Worm (Caenorhabditis elegans) whole organism, L4 larva: ENCODE results near the gene lec-1.

Source experiments
- F10B5.3 ChIP-seq: sonication (generic microtip); optimal IDR thresholded peaks from 2 replicates; lab custom pipeline; 2016; ENCODE audit warnings: mild to moderate bottlenecking, missing genetic modification characterization, missing compliant biosample characterization
- F26F4.8 ChIP-seq: fragments of 200-800 bp; sonication (Bioruptor generic); conservative IDR thresholded peaks from 2 replicates; pipeline ENCODE4 v1.3.6; 2022; ENCODE audit warnings: missing genetic modification characterization, missing compliant biosample characterization
- R02D3.7 ChIP-seq: fragments of 150-350 bp; sonication (generic microtip); optimal IDR thresholded peaks from 3 replicates; lab custom pipeline; 2014; ENCODE audit warnings: missing biosample characterization, missing genetic modification characterization
- T26A8.4 ChIP-seq: fragments of 200-800 bp; sonication (Bioruptor generic); IDR thresholded peaks from 2 replicates; pipeline ENCODE4 v1.3.6; 2022; ENCODE audit warnings: missing genetic modification characterization, missing compliant biosample characterization
- Y105C5A.15 ChIP-seq: fragments of 200-800 bp; sonication (Bioruptor generic); IDR thresholded peaks from 2 replicates; pipeline ENCODE4 v1.3.6; 2022; ENCODE audit warnings: missing genetic modification characterization, missing compliant biosample characterization
- Y48G9A.11 ChIP-seq: fragments of 200-800 bp; sonication (Bioruptor generic); IDR thresholded peaks from 2 replicates; pipeline ENCODE4 v1.3.6; 2022; ENCODE audit warnings: missing genetic modification reagents, missing genetic modification characterization, missing compliant biosample characterization
- Y5F2A.4 ChIP-seq: fragments of 200-800 bp; sonication (Bioruptor generic); optimal IDR thresholded peaks from 2 replicates; lab custom pipeline; 2018; ENCODE audit warnings: mild to moderate bottlenecking, missing genetic modification characterization, missing compliant biosample characterization
- Y75B8A.6 ChIP-seq: fragments of 200-800 bp; sonication (Bioruptor generic); IDR thresholded peaks from 2 replicates; pipeline ENCODE4 v1.3.6; 2022; ENCODE audit warnings: missing genetic modification reagents, missing genetic modification characterization, missing compliant biosample characterization
- aha-1 ChIP-seq: fragments of 150-350 bp; peaks from one replicate; lab custom pipeline; 2014; ENCODE audit warnings: missing biosample characterization, missing genetic modification characterization
- ama-1 ChIP-seq: fragments of 150-350 bp; optimal IDR thresholded peaks from 2 replicates; lab custom pipeline; 2014; ENCODE audit warnings: inconsistent platforms, mixed read lengths
- ceh-20 ChIP-seq: fragments of 200-800 bp; sonication (Bioruptor generic); IDR thresholded peaks from 2 replicates; pipeline ENCODE4 v1.3.6; 2022; ENCODE audit warnings: missing genetic modification reagents, missing genetic modification characterization, missing compliant biosample characterization
- ceh-28 ChIP-seq: fragments of 150-350 bp; optimal IDR thresholded peaks from 2 replicates; lab custom pipeline; 2014; ENCODE audit warnings: missing biosample characterization, missing genetic modification reagents, missing genetic modification characterization
- ceh-32 ChIP-seq: sonication (generic microtip); optimal IDR thresholded peaks from 2 replicates; lab custom pipeline; 2016; ENCODE audit warnings: mild to moderate bottlenecking, missing genetic modification characterization, missing compliant biosample characterization; ENCODE audit not compliant: poor library complexity
- ceh-62 ChIP-seq: sonication (generic microtip); optimal IDR thresholded peaks from 2 replicates; lab custom pipeline; 2017; ENCODE audit warnings: missing biosample characterization, missing genetic modification characterization
- daf-16 ChIP-seq, 3 experiments: sonication (generic microtip); optimal IDR thresholded peaks; 2 replicates each; lab custom pipeline; 2016 to 2017; ENCODE audit warnings: missing genetic modification characterization in 3 of 3, missing genetic modification reagents in 3 of 3, mild to moderate bottlenecking in 2 of 3, missing compliant biosample characterization in 2 of 3, missing biosample characterization in 1 of 3, moderate library complexity in 1 of 3
- dmd-9 ChIP-seq: fragments of 200-800 bp; sonication (Bioruptor generic); IDR thresholded peaks from 2 replicates; pipeline ENCODE4 v1.3.6; 2022; ENCODE audit warnings: missing genetic modification reagents, missing genetic modification characterization, missing compliant biosample characterization
- duxl-1 ChIP-seq: sonication (generic microtip); optimal IDR thresholded peaks from 2 replicates; lab custom pipeline; 2016; ENCODE audit warnings: mild to moderate bottlenecking, missing genetic modification characterization, moderate library complexity, missing compliant biosample characterization; ENCODE audit not compliant: poor library complexity
- fkh-10 ChIP-seq: fragments of 150-350 bp; optimal IDR thresholded peaks from 2 replicates; lab custom pipeline; 2014; ENCODE audit warnings: missing biosample characterization, missing genetic modification reagents, missing genetic modification characterization
- lin-13 ChIP-seq: fragments of 150-350 bp; optimal IDR thresholded peaks from 2 replicates; lab custom pipeline; 2014; ENCODE audit warnings: missing biosample characterization, missing genetic modification reagents, missing genetic modification characterization
- lin-29 ChIP-seq: fragments of 200-800 bp; sonication (Bioruptor generic); IDR thresholded peaks from 2 replicates; pipeline ENCODE4 v1.3.6; 2022; ENCODE audit warnings: missing genetic modification reagents, missing genetic modification characterization, missing compliant biosample characterization
- madf-9 ChIP-seq: fragments of 200-800 bp; sonication (Bioruptor generic); conservative IDR thresholded peaks from 2 replicates; pipeline ENCODE4 v1.3.6; 2022; ENCODE audit warnings: missing genetic modification reagents, missing genetic modification characterization, missing compliant biosample characterization
- mdl-1 ChIP-seq, 2 experiments: fragments of 150-350 bp in 1 of 2; sonication (generic microtip) in 1 of 2; optimal IDR thresholded peaks; 2 replicates each; lab custom pipeline; 2014 to 2017; ENCODE audit warnings: missing biosample characterization in 2 of 2, missing genetic modification characterization in 2 of 2
- nhr-102 ChIP-seq: sonication (generic microtip); optimal IDR thresholded peaks from 2 replicates; lab custom pipeline; 2016; ENCODE audit warnings: mild to moderate bottlenecking, missing genetic modification characterization, moderate library complexity, missing compliant biosample characterization
- nhr-11 ChIP-seq: fragments of 150-350 bp; optimal IDR thresholded peaks from 2 replicates; lab custom pipeline; 2014; ENCODE audit warnings: missing biosample characterization, missing genetic modification characterization
- nhr-111 ChIP-seq: fragments of 200-800 bp; sonication (Bioruptor generic); optimal IDR thresholded peaks from 2 replicates; lab custom pipeline; 2018; ENCODE audit warnings: mild to moderate bottlenecking, missing genetic modification characterization, missing compliant biosample characterization
- nhr-28 ChIP-seq: fragments of 150-350 bp; optimal IDR thresholded peaks from 2 replicates; lab custom pipeline; 2014; ENCODE audit warnings: missing biosample characterization, missing genetic modification characterization
- nhr-41 ChIP-seq: fragments of 200-800 bp; sonication (Bioruptor generic); IDR thresholded peaks from 2 replicates; pipeline ENCODE4 v1.3.6; 2022; ENCODE audit warnings: missing genetic modification reagents, missing genetic modification characterization, missing compliant biosample characterization
- php-3 ChIP-seq: fragments of 200-800 bp; sonication (Bioruptor generic); IDR thresholded peaks from 2 replicates; pipeline ENCODE4 v1.3.6; 2022; ENCODE audit warnings: missing genetic modification reagents, missing genetic modification characterization, missing compliant biosample characterization
- rbr-2 ChIP-seq: sonication (generic microtip); optimal IDR thresholded peaks from 2 replicates; lab custom pipeline; 2016; ENCODE audit warnings: missing genotype, missing genetic modification characterization, missing compliant biosample characterization
- snpc-1.2 ChIP-seq: fragments of 200-800 bp; sonication (Bioruptor generic); IDR thresholded peaks from 2 replicates; pipeline ENCODE4 v1.3.6; 2022; ENCODE audit warnings: missing genetic modification reagents, missing genetic modification characterization, missing compliant biosample characterization
- spr-1 ChIP-seq: sonication (generic microtip); optimal IDR thresholded peaks from 2 replicates; lab custom pipeline; 2016; ENCODE audit warnings: mild to moderate bottlenecking, missing genetic modification characterization, missing compliant biosample characterization
- spr-3 ChIP-seq: fragments of 200-800 bp; sonication (Bioruptor generic); optimal IDR thresholded peaks from 2 replicates; lab custom pipeline; 2018; ENCODE audit warnings: mild to moderate bottlenecking, missing genetic modification characterization, missing compliant biosample characterization
- zip-2 ChIP-seq: fragments of 150-350 bp; optimal IDR thresholded peaks from 2 replicates; lab custom pipeline; 2014; ENCODE audit warnings: missing biosample characterization, missing genetic modification characterization
- ztf-11 ChIP-seq: fragments of 150-350 bp; optimal IDR thresholded peaks from 2 replicates; lab custom pipeline; 2014; ENCODE audit warnings: missing biosample characterization, missing genetic modification characterization

The lec-1 gene

ce11 chrII:13156971-13157370, 38.4 kb upstream of the lec-1 start, which contains the start of the genes hpr-17 and F32A11.1 (continued):
- TF ChIP-seq ama-1: peak; percentile 55
- TF ChIP-seq daf-16 (GFP tag; optimal IDR thresholded peaks at IDR 0.05; lab: Kevin White, UChicago): peak in 1 of 2 experiments; percentile 77
- TF ChIP-seq daf-16 (tag; optimal IDR thresholded peaks at IDR 0.05; lab: Kevin White, UChicago): peak; percentile 61
- peak in 1 of 2 experiments; percentile 51 for TF ChIP-seq mdl-1 (tag; optimal IDR thresholded peaks at IDR 0.05; lab: Kevin White, UChicago)
- peak; percentile 71 for TF ChIP-seq ceh-20 (GFP tag; lab: Robert Waterston, UW)
- 0 out of 2 replicates have a peak, but pooled peaks have one; percentile 40 for TF ChIP-seq dmd-9
- TF ChIP-seq duxl-1: peak; percentile 71
- TF ChIP-seq spr-1: peak; percentile 24
- no peak for TF ChIP-seq R02D3.7 (tag; lab: Kevin White, UChicago)
- no peak for TF ChIP-seq nhr-111
- TF ChIP-seq fkh-10 (GFP tag; lab: Kevin White, UChicago): peak; percentile 68
- TF ChIP-seq Y75B8A.6 (GFP tag; lab: Robert Waterston, UW): no peak
- TF ChIP-seq Y105C5A.15: no peak
- no peak for TF ChIP-seq F26F4.8
- TF ChIP-seq lin-13: peak; percentile 65
- TF ChIP-seq spr-3 (GFP tag; lab: Kevin White, UChicago): no peak
- TF ChIP-seq F10B5.3 (tag; lab: Kevin White, UChicago): peak; percentile 63
- peak; percentile 36; the same call in 1 of the 2 replicates for TF ChIP-seq lin-29
- TF ChIP-seq madf-9 (GFP tag; lab: Robert Waterston, UW): peak; percentile 71; the same call in 1 of the 2 replicates
- peak; percentile 44 for TF ChIP-seq nhr-28 (tag; lab: Kevin White, UChicago)
- TF ChIP-seq Y48G9A.11 (GFP tag; lab: Robert Waterston, UW): 0 out of 2 replicates have a peak, but pooled peaks have one; percentile 35
- TF ChIP-seq php-3: no peak
- peak; percentile 77 for TF ChIP-seq nhr-102 (tag; lab: Kevin White, UChicago)
- no peak for TF ChIP-seq ceh-32 (tag; lab: Kevin White, UChicago)
- no peak for TF ChIP-seq ceh-28 (tag; lab: Kevin White, UChicago)
- peak; percentile 66 for TF ChIP-seq nhr-11 (tag; lab: Kevin White, UChicago)
- peak; percentile 72 for TF ChIP-seq rbr-2
- TF ChIP-seq ceh-62 (tag; lab: Kevin White, UChicago): no peak

ce11 chrII:13159869-13160268, 35.5 kb upstream of the lec-1 start:
- peak; percentile 1 for TF ChIP-seq Y5F2A.4 (GFP tag; lab: Kevin White, UChicago)
- TF ChIP-seq spr-3 (GFP tag; lab: Kevin White, UChicago): peak; percentile 16
- peak; percentile 43 for TF ChIP-seq aha-1
- TF ChIP-seq nhr-41 (GFP tag; lab: Robert Waterston, UW): no peak
- peak; percentile 4 for TF ChIP-seq spr-1
- no peak for TF ChIP-seq snpc-1.2 (GFP tag; lab: Robert Waterston, UW)
- TF ChIP-seq T26A8.4 (GFP tag; lab: Robert Waterston, UW): peak; percentile 60; the same call in 1 of the 2 replicates

- TF ChIP-seq ztf-11 (tag; lab: Kevin White, UChicago): no peak
- peak; percentile 92 for TF ChIP-seq aha-1
These were observed 32.3 kb upstream of the lec-1 start for ce11 chrII:13163009-13163408.

ce11 chrII:13164062-13164461, 31.3 kb upstream of the lec-1 start:
- TF ChIP-seq aha-1: peak; percentile 94
- TF ChIP-seq snpc-1.2 (GFP tag; lab: Robert Waterston, UW): no peak
- TF ChIP-seq nhr-102 (tag; lab: Kevin White, UChicago): no peak
- no peak for TF ChIP-seq zip-2 (tag; lab: Kevin White, UChicago)
- TF ChIP-seq Y75B8A.6 (GFP tag; lab: Robert Waterston, UW): no peak
- no peak for TF ChIP-seq nhr-28 (tag; lab: Kevin White, UChicago)
- no peak for TF ChIP-seq duxl-1
